Worm (Caenorhabditis elegans): ENCODE data around the gene T11B7.2.

Gene T11B7.2

ce11 chrIV:8824145-8824833 lies 20.1 kb downstream of the T11B7.2 start, which contains the start of the genes col-117 and col-3 (continued):
- TF ChIP-seq nhr-84 (tag; optimal IDR thresholded peaks at IDR 0.05) (no peak), lir-3 (tag; optimal IDR thresholded peaks at IDR 0.05; ENCODE audit: poor library complexity) (no peak), nhr-85 (tag) (peak; percentile 98), mep-1 (tag; optimal IDR thresholded peaks at IDR 0.05) (peak; percentile 59), nhr-11 (tag; optimal IDR thresholded peaks at IDR 0.05) (no peak), ceh-82 (tag; optimal IDR thresholded peaks at IDR 0.05) (no peak), aly-2 (tag; optimal IDR thresholded peaks at IDR 0.05) (no peak), lin-39 (tag; optimal IDR thresholded peaks at IDR 0.05) (no peak), pqm-1 (tag; optimal IDR thresholded peaks at IDR 0.05) (no peak), unc-62 (GFP tag; optimal IDR thresholded peaks at IDR 0.05) (no peak), Y116A8C.19 (tag; optimal IDR thresholded peaks at IDR 0.05; ENCODE audit: borderline replicate concordance) (no peak), unc-98 (GFP tag; IDR thresholded peaks at IDR 0.05) (no peak), mab-9 (GFP tag; IDR thresholded peaks at IDR 0.05) (no peak), egl-13 (tag; optimal IDR thresholded peaks at IDR 0.05) (no peak), dpl-1 (GFP tag; optimal IDR thresholded peaks at IDR 0.05) (peak in 1 of 3 experiments; percentile 26), blmp-1 (tag; optimal IDR thresholded peaks at IDR 0.05) (peak; percentile 91), ces-1 (GFP tag; optimal IDR thresholded peaks at IDR 0.05) (no peak), mef-2 (tag; optimal IDR thresholded peaks at IDR 0.05) (no peak), fkh-10 (GFP tag; optimal IDR thresholded peaks at IDR 0.05) (no peak), sptf-1 (tag; optimal IDR thresholded peaks at IDR 0.05) (no peak), sox-4 (tag; optimal IDR thresholded peaks at IDR 0.05) (no peak), unc-130 (tag; optimal IDR thresholded peaks at IDR 0.05) (peak; percentile 67), rnt-1 (tag; optimal IDR thresholded peaks at IDR 0.05) (no peak), hlh-17 (GFP tag; optimal IDR thresholded peaks at IDR 0.05; ENCODE audit: borderline replicate concordance) (no peak), zag-1 (tag; optimal IDR thresholded peaks at IDR 0.05) (no peak), nhr-12 (tag; optimal IDR thresholded peaks at IDR 0.05) (no peak), fkh-4 (tag; optimal IDR thresholded peaks at IDR 0.05; ENCODE audit: borderline replicate concordance) (no peak), C34B4.2 (tag; optimal IDR thresholded peaks at IDR 0.05) (no peak), mdl-1 (tag; optimal IDR thresholded peaks at IDR 0.05) (peak in 1 of 2 experiments; percentile 17), hpl-2 (GFP tag; optimal IDR thresholded peaks at IDR 0.05) (no peak), ceh-63 (GFP tag; optimal IDR thresholded peaks at IDR 0.05) (no peak), snpc-4 (tag; optimal IDR thresholded peaks at IDR 0.05) (no peak)

- TF ChIP-seq nhr-90 (tag; optimal IDR thresholded peaks at IDR 0.05; ENCODE audit: poor library complexity): peak; percentile 31
- TF ChIP-seq swsn-7 (tag; optimal IDR thresholded peaks at IDR 0.05): no peak
- TF ChIP-seq elt-3 (tag; optimal IDR thresholded peaks at IDR 0.05): peak in 2 of 6 experiments; percentile 18 to 36
- TF ChIP-seq egl-13 (tag; optimal IDR thresholded peaks at IDR 0.05): no peak
- no peak for TF ChIP-seq pag-3 (tag; optimal IDR thresholded peaks at IDR 0.05; ENCODE audit: borderline replicate concordance, insufficient read depth)
- no peak for TF ChIP-seq ztf-11 (tag; optimal IDR thresholded peaks at IDR 0.05)
- TF ChIP-seq skn-1 (tag; optimal IDR thresholded peaks at IDR 0.05): no peak
- TF ChIP-seq unc-30 (tag; optimal IDR thresholded peaks at IDR 0.05): no peak
- TF ChIP-seq C16A3.4 (tag; optimal IDR thresholded peaks at IDR 0.05): no peak
- TF ChIP-seq ceh-63 (GFP tag; optimal IDR thresholded peaks at IDR 0.05): no peak
- TF ChIP-seq mef-2 (tag; optimal IDR thresholded peaks at IDR 0.05): no peak
- no peak for TF ChIP-seq lin-15B (tag; optimal IDR thresholded peaks at IDR 0.05)
- TF ChIP-seq unc-86 (tag; optimal IDR thresholded peaks at IDR 0.05): no peak
- TF ChIP-seq nhr-12 (tag; optimal IDR thresholded peaks at IDR 0.05): no peak
- TF ChIP-seq hlh-17 (GFP tag; optimal IDR thresholded peaks at IDR 0.05; ENCODE audit: borderline replicate concordance): no peak
- no peak for TF ChIP-seq mab-9 (GFP tag; IDR thresholded peaks at IDR 0.05)
- peak; percentile 24 for TF ChIP-seq nhr-71 (tag; optimal IDR thresholded peaks at IDR 0.05)
- no peak for TF ChIP-seq nhr-237 (tag; optimal IDR thresholded peaks at IDR 0.05)
- TF ChIP-seq sup-37 (GFP tag; optimal IDR thresholded peaks at IDR 0.05): no peak
- TF ChIP-seq tbx-2 (tag; optimal IDR thresholded peaks at IDR 0.05): peak; percentile 12
- no peak for TF ChIP-seq F16B12.6 (tag; optimal IDR thresholded peaks at IDR 0.05)
- no peak for TF ChIP-seq zag-1 (tag; optimal IDR thresholded peaks at IDR 0.05)
- TF ChIP-seq egl-27 (tag; optimal IDR thresholded peaks at IDR 0.05): no peak
- no peak for TF ChIP-seq lsy-2 (tag; optimal IDR thresholded peaks at IDR 0.05)
- TF ChIP-seq elt-2 (tag; optimal IDR thresholded peaks at IDR 0.05): no peak
- no peak for TF ChIP-seq ces-1 (GFP tag; optimal IDR thresholded peaks at IDR 0.05)
- TF ChIP-seq hpl-2 (GFP tag; optimal IDR thresholded peaks at IDR 0.05): no peak
- TF ChIP-seq nhr-28 (tag; optimal IDR thresholded peaks at IDR 0.05): no peak
Measured at ce11 chrIV:8822598-8822997, 21.8 kb downstream of the T11B7.2 start.

All from whole organism, L1 larva.